Worm (Caenorhabditis elegans) whole organism, L4 larva: Measurements from ENCODE around the gene M57.1.

Experiments
- T26A8.4 ChIP-seq: fragments of 200-800 bp; sonication (Bioruptor generic); IDR thresholded peaks from 2 replicates; pipeline ENCODE4 v1.3.6; 2022; ENCODE audit warnings: missing genetic modification characterization, missing compliant biosample characterization
- aha-1 ChIP-seq: fragments of 150-350 bp; peaks from one replicate; lab custom pipeline; 2014; ENCODE audit warnings: missing biosample characterization, missing genetic modification characterization
- arid-1 ChIP-seq: fragments of 200-800 bp; sonication (Bioruptor generic); conservative IDR thresholded peaks from 2 replicates; pipeline ENCODE4 v1.3.6; 2022; ENCODE audit warnings: missing genetic modification reagents, missing genetic modification characterization, missing compliant biosample characterization
- ceh-28 ChIP-seq: fragments of 150-350 bp; optimal IDR thresholded peaks from 2 replicates; lab custom pipeline; 2014; ENCODE audit warnings: missing biosample characterization, missing genetic modification reagents, missing genetic modification characterization
- ceh-44 ChIP-seq: fragments of 200-800 bp; sonication (Bioruptor generic); IDR thresholded peaks from 2 replicates; pipeline ENCODE4 v1.3.6; 2022; ENCODE audit warnings: missing genetic modification reagents, missing genetic modification characterization, missing compliant biosample characterization
- ceh-62 ChIP-seq: sonication (generic microtip); optimal IDR thresholded peaks from 2 replicates; lab custom pipeline; 2017; ENCODE audit warnings: missing biosample characterization, missing genetic modification characterization
- cey-2 ChIP-seq: sonication (generic microtip); optimal IDR thresholded peaks from 3 replicates; lab custom pipeline; 2017; ENCODE audit warnings: missing genetic modification characterization, mild to moderate bottlenecking, missing compliant biosample characterization, antibody characterized with exemption, borderline replicate concordance; ENCODE audit not compliant: insufficient read depth
- ctbp-1 ChIP-seq: fragments of 200-800 bp; sonication (Bioruptor generic); IDR thresholded peaks from 2 replicates; pipeline ENCODE4 v1.3.6; 2022; ENCODE audit warnings: missing genetic modification reagents, missing genetic modification characterization, missing compliant biosample characterization
- daf-8 ChIP-seq: fragments of 200-800 bp; sonication (Bioruptor generic); IDR thresholded peaks from 2 replicates; pipeline ENCODE4 v1.3.6; 2022; ENCODE audit warnings: missing genetic modification characterization, missing compliant biosample characterization
- dmd-6 ChIP-seq: fragments of 200-800 bp; sonication (Bioruptor generic); IDR thresholded peaks from 2 replicates; pipeline ENCODE4 v1.3.6; 2022; ENCODE audit warnings: missing genetic modification reagents, missing genetic modification characterization, missing compliant biosample characterization
- dmd-9 ChIP-seq: fragments of 200-800 bp; sonication (Bioruptor generic); IDR thresholded peaks from 2 replicates; pipeline ENCODE4 v1.3.6; 2022; ENCODE audit warnings: missing genetic modification reagents, missing genetic modification characterization, missing compliant biosample characterization
- dpl-1 ChIP-seq: fragments of 150-350 bp; optimal IDR thresholded peaks from 2 replicates; lab custom pipeline; 2014; ENCODE audit warnings: missing biosample characterization, missing genetic modification reagents, missing genetic modification characterization
- duxl-1 ChIP-seq: sonication (generic microtip); optimal IDR thresholded peaks from 2 replicates; lab custom pipeline; 2016; ENCODE audit warnings: mild to moderate bottlenecking, missing genetic modification characterization, moderate library complexity, missing compliant biosample characterization; ENCODE audit not compliant: poor library complexity
- dve-1 ChIP-seq: sonication (generic microtip); optimal IDR thresholded peaks from 2 replicates; lab custom pipeline; 2017; ENCODE audit warnings: antibody characterized with exemption, mild to moderate bottlenecking, missing genetic modification characterization, missing compliant biosample characterization; ENCODE audit not compliant: insufficient read depth
- egl-43 ChIP-seq: fragments of 200-800 bp; sonication (Bioruptor generic); IDR thresholded peaks from 2 replicates; pipeline ENCODE4 v1.3.6; 2022; ENCODE audit warnings: missing genetic modification reagents, missing genetic modification characterization, missing compliant biosample characterization
- fkh-10 ChIP-seq: fragments of 150-350 bp; optimal IDR thresholded peaks from 2 replicates; lab custom pipeline; 2014; ENCODE audit warnings: missing biosample characterization, missing genetic modification reagents, missing genetic modification characterization
- hif-1 ChIP-seq, 2 experiments: sonication (generic microtip); optimal IDR thresholded peaks; 2 replicates each; lab custom pipeline; 2016 to 2017; ENCODE audit warnings: missing compliant biosample characterization in 2 of 2, missing genetic modification characterization in 2 of 2, missing genetic modification reagents in 2 of 2, missing genotype in 2 of 2, mild to moderate bottlenecking in 1 of 2
- hlh-11 ChIP-seq: fragments of 200-800 bp; sonication (Bioruptor generic); optimal IDR thresholded peaks from 2 replicates; lab custom pipeline; 2018; ENCODE audit warnings: mild to moderate bottlenecking, missing genetic modification characterization, missing compliant biosample characterization
- hlh-30 ChIP-seq: sonication (generic microtip); optimal IDR thresholded peaks from 2 replicates; lab custom pipeline; 2017; ENCODE audit warnings: antibody characterized with exemption, mild to moderate bottlenecking, missing genetic modification characterization, missing compliant biosample characterization; ENCODE audit not compliant: insufficient read depth
- hmg-1.1 ChIP-seq: fragments of 200-800 bp; sonication (Bioruptor generic); IDR thresholded peaks from 2 replicates; pipeline ENCODE4 v1.3.6; 2022; ENCODE audit warnings: missing genetic modification reagents, missing genetic modification characterization, missing compliant biosample characterization
- lim-7 ChIP-seq: fragments of 200-800 bp; sonication (Bioruptor generic); IDR thresholded peaks from 2 replicates; pipeline ENCODE4 v1.3.6; 2022; ENCODE audit warnings: missing genetic modification characterization, missing compliant biosample characterization
- lin-38 ChIP-seq: fragments of 200-800 bp; sonication (Bioruptor generic); IDR thresholded peaks from 2 replicates; pipeline ENCODE4 v1.3.6; 2022; ENCODE audit warnings: missing genetic modification reagents, missing genetic modification characterization, missing compliant biosample characterization
- lsy-2 ChIP-seq, 2 experiments: fragments of 150-350 bp in 1 of 2; sonication (generic microtip) in 1 of 2; optimal IDR thresholded peaks; 2 replicates each; lab custom pipeline; 2014 to 2017; ENCODE audit warnings: missing biosample characterization in 2 of 2, missing genetic modification characterization in 2 of 2
- mdl-1 ChIP-seq, 2 experiments: fragments of 150-350 bp in 1 of 2; sonication (generic microtip) in 1 of 2; optimal IDR thresholded peaks; 2 replicates each; lab custom pipeline; 2014 to 2017; ENCODE audit warnings: missing biosample characterization in 2 of 2, missing genetic modification characterization in 2 of 2
- mdt-29 ChIP-seq: fragments of 200-800 bp; sonication (Bioruptor generic); IDR thresholded peaks from 2 replicates; pipeline ENCODE4 v1.3.6; 2022; ENCODE audit warnings: missing genetic modification reagents, missing genetic modification characterization, missing compliant biosample characterization
- mep-1 ChIP-seq: fragments of 150-350 bp; sonication (generic microtip); optimal IDR thresholded peaks from 3 replicates; lab custom pipeline; 2014; ENCODE audit warnings: missing biosample characterization, missing genetic modification characterization
- mes-2 ChIP-seq: sonication (generic microtip); optimal IDR thresholded peaks from 2 replicates; lab custom pipeline; 2016; ENCODE audit warnings: missing genotype, mild to moderate bottlenecking, missing genetic modification characterization, missing compliant biosample characterization; ENCODE audit not compliant: poor library complexity, severe bottlenecking
- mxl-3 ChIP-seq: fragments of 200-800 bp; sonication (Bioruptor generic); optimal IDR thresholded peaks from 2 replicates; lab custom pipeline; 2018; ENCODE audit warnings: mild to moderate bottlenecking, missing genetic modification characterization, missing compliant biosample characterization
- nhr-28 ChIP-seq: fragments of 150-350 bp; optimal IDR thresholded peaks from 2 replicates; lab custom pipeline; 2014; ENCODE audit warnings: missing biosample characterization, missing genetic modification characterization
- nhr-41 ChIP-seq: fragments of 200-800 bp; sonication (Bioruptor generic); IDR thresholded peaks from 2 replicates; pipeline ENCODE4 v1.3.6; 2022; ENCODE audit warnings: missing genetic modification reagents, missing genetic modification characterization, missing compliant biosample characterization
- pha-4 ChIP-seq, 2 experiments: fragments of 150-350 bp in 1 of 2; fragments of 200-800 bp in 1 of 2; sonication (Bioruptor generic) in 1 of 2; IDR thresholded peaks in 1 of 2; optimal IDR thresholded peaks in 1 of 2; 2 replicates each; pipeline versions ENCODE4 v1.3.6 to Lab custom; 2014 to 2022; ENCODE audit warnings: missing genetic modification characterization in 2 of 2, missing genetic modification reagents in 2 of 2, missing biosample characterization in 1 of 2, missing compliant biosample characterization in 1 of 2
- rbr-2 ChIP-seq: sonication (generic microtip); optimal IDR thresholded peaks from 2 replicates; lab custom pipeline; 2016; ENCODE audit warnings: missing genotype, missing genetic modification characterization, missing compliant biosample characterization
- set-16 ChIP-seq: fragments of 200-800 bp; sonication (Bioruptor generic); IDR thresholded peaks from 2 replicates; pipeline ENCODE4 v1.3.6; 2022; ENCODE audit warnings: missing genetic modification reagents, missing genetic modification characterization, missing compliant biosample characterization
- tag-97 ChIP-seq: fragments of 200-800 bp; sonication (Bioruptor generic); IDR thresholded peaks from 2 replicates; pipeline ENCODE4 v1.3.6; 2022; ENCODE audit warnings: missing genetic modification characterization, missing compliant biosample characterization
- unc-62 ChIP-seq, 3 experiments: fragments of 150-350 bp in 1 of 3; sonication (generic microtip); optimal IDR thresholded peaks in 2 of 3; peaks in 1 of 3; 1 replicate in 1 of 3; 2 replicates in 2 of 3; lab custom pipeline; 2014 to 2017; ENCODE audit warnings: missing biosample characterization in 3 of 3, missing genetic modification characterization in 3 of 3, missing genetic modification reagents in 3 of 3, missing genotype in 1 of 3

The M57.1 gene

ce11 chrIV:3514467-3514866 lies 17.8 kb upstream of the M57.1 start, which contains the start of gene tsg-101:
Gene tsg-101 (minus strand): TSS chrIV:3514567.
- TF ChIP-seq duxl-1 (tag; lab: Kevin White, UChicago) (no peak), ceh-62 (no peak), aha-1 (peak; percentile 48), daf-8 (GFP tag; lab: Robert Waterston, UW) (no peak), tag-97 (GFP tag; lab: Robert Waterston, UW) (no peak), mdl-1 (tag; optimal IDR thresholded peaks at IDR 0.05; lab: Kevin White, UChicago) (no peak), pha-4 (GFP tag; IDR thresholded peaks at IDR 0.05; lab: Robert Waterston, UW) (no peak), pha-4 (tag; optimal IDR thresholded peaks at IDR 0.05; lab: Kevin White, UChicago) (no peak)
- TF ChIP-seq, all 104 proteins: peak for 1

ce11 chrIV:3515412-3516046 lies 16.7 kb upstream of the M57.1 start:
- TF ChIP-seq cey-2 (tag; lab: Kevin White, UChicago), result no peak
- no peak for TF ChIP-seq nhr-41
- TF ChIP-seq rbr-2 (tag; lab: Kevin White, UChicago), result peak; percentile 63
- TF ChIP-seq dmd-6 (GFP tag; lab: Robert Waterston, UW), result peak; percentile 36; the same call in 1 of the 2 replicates
- peak in 1 of 2 experiments; percentile 13 for TF ChIP-seq mdl-1 (tag; optimal IDR thresholded peaks at IDR 0.05; lab: Kevin White, UChicago)
- TF ChIP-seq egl-43, result peak; percentile 68; the same call in 1 of the 2 replicates
- TF ChIP-seq hmg-1.1 (GFP tag; lab: Robert Waterston, UW), result peak; percentile 78
- TF ChIP-seq ceh-28 (tag; lab: Kevin White, UChicago), result peak; percentile 50
- peak in 1 of 2 experiments; percentile 13 for TF ChIP-seq hif-1 (tag; optimal IDR thresholded peaks at IDR 0.05; lab: Kevin White, UChicago)
- peak; percentile 42 for TF ChIP-seq dpl-1 (GFP tag; lab: Kevin White, UChicago)
- peak; percentile 48 for TF ChIP-seq dve-1
- TF ChIP-seq mes-2 (tag; lab: Kevin White, UChicago), result peak; percentile 68
- peak; percentile 51 for TF ChIP-seq hlh-11 (tag; lab: Kevin White, UChicago)
- TF ChIP-seq ceh-44 (GFP tag; lab: Robert Waterston, UW), result 0 out of 2 replicates have a peak, but pooled peaks have one; percentile 6
- TF ChIP-seq ctbp-1 (GFP tag; lab: Robert Waterston, UW), result 0 out of 2 replicates have a peak, but pooled peaks have one; percentile 26
- no peak for TF ChIP-seq mdt-29 (GFP tag; lab: Robert Waterston, UW)
- TF ChIP-seq mxl-3 (GFP tag; lab: Kevin White, UChicago), result peak; percentile 43
- TF ChIP-seq T26A8.4 (GFP tag; lab: Robert Waterston, UW), result 0 out of 2 replicates have a peak, but pooled peaks have one; percentile 12
- TF ChIP-seq set-16 (GFP tag; lab: Robert Waterston, UW), result peak; percentile 74
- peak; percentile 18 for TF ChIP-seq nhr-28 (tag; lab: Kevin White, UChicago)
- TF ChIP-seq dmd-9 (GFP tag; lab: Robert Waterston, UW), result no peak
- TF ChIP-seq fkh-10 (GFP tag; lab: Kevin White, UChicago), result peak; percentile 28
- peak in 1 of 2 experiments; percentile 64 for TF ChIP-seq lsy-2 (tag; optimal IDR thresholded peaks at IDR 0.05; lab: Kevin White, UChicago)
- TF ChIP-seq aha-1, result peak; percentile 47
- peak; percentile 48; the same call in 1 of the 2 replicates for TF ChIP-seq lin-38 (GFP tag; lab: Robert Waterston, UW)
- TF ChIP-seq unc-62 (GFP tag; optimal IDR thresholded peaks at IDR 0.05 in 1 of 2; lab: Kevin White, UChicago), result peak in 1 of 2 experiments; percentile 96
- no peak for TF ChIP-seq unc-62 (tag; optimal IDR thresholded peaks at IDR 0.05; lab: Kevin White, UChicago)
- peak; percentile 60 for TF ChIP-seq hlh-30 (tag; lab: Kevin White, UChicago)
- TF ChIP-seq ceh-62, result no peak
- TF ChIP-seq arid-1 (GFP tag; lab: Robert Waterston, UW), result no peak
- peak; percentile 60 for TF ChIP-seq mep-1 (tag; lab: Kevin White, UChicago)
- TF ChIP-seq lim-7, result 0 out of 2 replicates have a peak, but pooled peaks have one; percentile 33
